Worm (Caenorhabditis elegans): Measurements from ENCODE around the gene srt-19.
"Not testable (repeated sequence)": the region's sequence is repeated elsewhere in the genome, so short reads cannot be mapped to it uniquely, and the experiment has no call there.

srt-19 gene

DNA sequence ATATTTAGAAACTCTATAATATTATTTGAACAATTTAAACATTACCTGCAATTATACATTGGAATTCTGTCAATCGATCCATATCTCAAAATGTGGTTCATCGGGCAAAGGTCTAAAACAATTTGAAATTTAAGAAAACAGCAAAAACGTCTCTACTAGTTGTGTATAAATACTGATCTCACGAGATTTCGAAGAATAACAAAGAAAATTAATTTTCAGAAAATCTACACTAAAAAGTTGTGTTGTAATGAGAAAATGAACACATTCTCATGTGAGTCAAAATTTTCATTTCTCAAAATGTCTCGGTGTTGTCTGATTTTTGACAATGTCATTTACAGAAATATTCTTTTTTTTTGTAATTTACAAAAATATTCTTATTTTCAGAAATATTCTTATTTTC lies 16.6 kb upstream of the srt-19 start, which contains the start of gene srt-36:
TSS of gene srt-36 (minus strand) at position 101 of the 400 bp plus-strand sequence.
- not testable (repeated sequence) for TF ChIP-seq pqm-1, blmp-1, nhr-77 (tag; optimal IDR thresholded peaks at IDR 0.05)

DNA sequence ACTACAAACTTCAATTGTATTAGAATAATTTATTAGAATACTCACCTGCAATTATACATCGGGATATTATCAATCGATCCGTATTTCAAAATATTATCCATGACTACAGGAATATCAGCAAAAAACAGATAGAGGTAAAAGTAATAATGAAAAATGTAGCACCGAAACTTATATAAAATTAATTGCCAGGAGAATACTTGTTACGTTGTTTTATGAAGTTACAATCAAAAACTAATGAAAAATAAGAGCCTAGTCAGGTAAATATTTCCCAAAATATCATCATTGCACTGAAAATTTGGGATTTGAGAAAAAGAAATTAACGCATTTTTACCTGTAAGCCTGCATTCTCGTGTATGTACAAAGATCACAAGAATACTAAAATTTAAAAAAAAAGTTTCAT lies 13.6 kb upstream of the srt-19 start, which contains the start of gene srt-38:
TSS of gene srt-38 (minus strand) at position 101 of the 400 bp plus-strand sequence.
- not testable (repeated sequence) for TF ChIP-seq pax-3 (tag; optimal IDR thresholded peaks at IDR 0.05); fkh-4 (tag; optimal IDR thresholded peaks at IDR 0.05; ENCODE audit: borderline replicate concordance); tbx-2 (tag; optimal IDR thresholded peaks at IDR 0.05)

DNA sequence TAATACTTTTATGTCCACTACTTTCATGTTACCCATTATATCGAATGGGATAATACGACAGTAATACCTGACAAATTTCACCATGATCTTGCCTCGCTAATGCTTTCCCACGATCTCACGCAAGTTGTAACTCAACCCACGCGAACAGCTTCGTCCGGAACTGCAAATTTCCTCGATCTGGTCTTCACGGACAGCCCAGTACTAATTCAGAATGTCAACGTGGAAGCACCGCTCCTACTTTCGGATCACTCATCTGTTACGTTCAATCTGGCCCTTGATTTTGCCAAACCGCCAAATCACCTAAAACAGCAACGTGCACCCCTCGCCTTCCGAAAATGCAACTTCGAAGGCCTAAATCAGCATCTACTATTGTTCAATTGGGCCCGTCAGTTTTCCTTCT lies 11.5 kb upstream of the srt-19 start:
- no peak for TF ChIP-seq sox-4 (tag; optimal IDR thresholded peaks at IDR 0.05)
- no peak for TF ChIP-seq unc-98 (GFP tag; IDR thresholded peaks at IDR 0.05)
- TF ChIP-seq egl-27 (tag; optimal IDR thresholded peaks at IDR 0.05), result no peak
- TF ChIP-seq blmp-1 (tag; optimal IDR thresholded peaks at IDR 0.05), result no peak
- no peak for TF ChIP-seq nhr-19 (GFP tag; conservative IDR thresholded peaks at IDR 0.05)
- TF ChIP-seq ceh-90 (tag; optimal IDR thresholded peaks at IDR 0.05), result no peak
- TF ChIP-seq jun-1 (tag; optimal IDR thresholded peaks at IDR 0.05), result no peak
- no peak for TF ChIP-seq hlh-17 (GFP tag; optimal IDR thresholded peaks at IDR 0.05; ENCODE audit: borderline replicate concordance)
- no peak for TF ChIP-seq ztf-11 (tag; optimal IDR thresholded peaks at IDR 0.05)
- no peak for TF ChIP-seq aly-2 (tag; optimal IDR thresholded peaks at IDR 0.05)
- no peak for TF ChIP-seq unc-130 (tag; optimal IDR thresholded peaks at IDR 0.05)
- no peak for TF ChIP-seq skn-1 (tag; optimal IDR thresholded peaks at IDR 0.05)
- TF ChIP-seq irx-1 (tag; optimal IDR thresholded peaks at IDR 0.05), result no peak
- no peak for TF ChIP-seq pag-3 (tag; optimal IDR thresholded peaks at IDR 0.05; ENCODE audit: borderline replicate concordance, insufficient read depth)
- TF ChIP-seq zag-1 (tag; optimal IDR thresholded peaks at IDR 0.05), result no peak
- TF ChIP-seq ceh-8 (GFP tag; optimal IDR thresholded peaks at IDR 0.05), result no peak
- TF ChIP-seq nhr-47 (tag; optimal IDR thresholded peaks at IDR 0.05), result no peak

DNA sequence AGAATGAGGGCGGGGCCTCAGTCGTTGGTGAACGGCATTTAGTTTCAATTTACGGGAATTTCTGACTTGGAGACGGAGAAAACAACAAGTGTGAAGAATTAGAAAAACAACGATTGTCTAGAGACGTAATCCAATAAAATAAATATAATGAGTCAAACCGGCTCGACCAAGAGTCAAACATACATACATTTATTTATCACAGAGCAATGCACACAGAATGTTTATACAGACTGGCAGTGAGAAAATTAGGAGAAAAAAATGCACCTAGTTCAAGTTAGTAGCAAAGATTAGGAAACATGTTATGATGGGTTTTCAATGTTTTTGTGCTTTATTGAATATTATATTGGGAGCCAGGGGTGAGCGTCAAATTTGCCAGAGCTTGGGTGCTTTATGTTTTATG lies 6.1 kb upstream of the srt-19 start, which contains the start of gene srt-20:
TSS of gene srt-20 (minus strand) at position 101 of the 400 bp plus-strand sequence.
- TF ChIP-seq Y116A8C.19 (tag; optimal IDR thresholded peaks at IDR 0.05; ENCODE audit: borderline replicate concordance); ces-1 (GFP tag; optimal IDR thresholded peaks at IDR 0.05); fkh-8 (tag; optimal IDR thresholded peaks at IDR 0.05): not testable (repeated sequence)

DNA sequence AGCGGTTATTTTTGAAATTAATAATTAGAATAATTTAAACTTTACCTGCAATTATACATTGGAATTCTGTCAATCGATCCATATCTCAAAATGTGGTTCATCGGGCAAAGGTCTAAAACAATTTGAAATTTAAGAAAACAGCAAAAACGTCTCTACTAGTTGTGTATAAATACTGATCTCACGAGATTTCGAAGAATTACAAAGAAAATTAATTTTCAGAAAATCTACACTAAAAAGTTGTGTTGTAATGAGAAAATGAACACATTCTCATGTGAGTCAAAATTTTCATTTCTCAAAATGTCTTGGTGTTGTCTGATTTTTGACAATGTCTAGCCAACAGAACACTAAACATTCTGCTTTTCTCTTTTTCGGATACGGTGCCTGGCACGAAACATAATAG lies 3.1 kb upstream of the srt-19 start, which contains the start of gene srt-37:
TSS of gene srt-37 (minus strand) at position 101 of the 400 bp plus-strand sequence.
- not testable (repeated sequence) for TF ChIP-seq ceh-90 (tag; optimal IDR thresholded peaks at IDR 0.05); ama-1 (optimal IDR thresholded peaks at IDR 0.05); fkh-10 (GFP tag; optimal IDR thresholded peaks at IDR 0.05)

DNA sequence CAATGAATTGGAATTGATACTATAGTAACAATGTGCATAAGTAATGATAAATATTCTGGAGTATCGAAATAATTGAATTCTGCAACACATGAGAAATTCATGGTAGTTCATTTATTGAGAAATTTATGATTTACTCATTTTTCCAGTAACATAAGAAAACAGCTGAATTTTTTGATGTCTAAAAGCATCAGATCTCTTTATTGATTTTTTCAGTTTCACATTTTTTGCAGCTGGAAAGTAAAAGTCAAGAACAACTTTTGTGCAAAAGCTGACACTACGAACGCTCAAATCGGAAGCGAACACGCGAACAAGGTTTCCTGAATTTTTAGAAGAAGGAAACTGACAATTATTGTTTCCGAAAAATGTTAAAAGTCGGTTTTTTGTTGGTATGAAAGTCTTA lies 5.3 kb downstream of the srt-19 start, which contains the start of gene srh-193:
TSS of gene srh-193 (minus strand) at position 101 of the 400 bp plus-strand sequence.
- not testable (repeated sequence) for TF ChIP-seq efl-1 (optimal IDR thresholded peaks at IDR 0.05)
- TF ChIP-seq efl-1 (GFP tag; optimal IDR thresholded peaks at IDR 0.05 in 1 of 2), result peak in 1 of 2 experiments; percentile 71

DNA sequence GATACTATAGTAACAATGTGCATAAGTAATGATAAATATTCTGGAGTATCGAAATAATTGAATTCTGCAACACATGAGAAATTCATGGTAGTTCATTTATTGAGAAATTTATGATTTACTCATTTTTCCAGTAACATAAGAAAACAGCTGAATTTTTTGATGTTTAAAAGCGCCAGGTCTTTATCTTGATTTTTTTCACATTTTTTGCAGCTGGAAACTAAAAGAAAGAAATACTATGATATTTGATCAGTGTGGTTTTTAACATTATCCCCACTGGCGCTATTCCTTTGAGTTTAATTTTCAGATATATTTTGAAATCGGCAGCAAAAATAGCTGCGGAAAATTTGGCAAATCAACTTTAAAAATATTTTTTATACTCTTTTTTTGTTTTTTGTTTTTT lies 8.6 kb downstream of the srt-19 start, which contains the start of gene srh-194:
TSS of gene srh-194 (minus strand) at position 101 of the 400 bp plus-strand sequence.
- TF ChIP-seq nhr-85 (tag), result peak; percentile 6

All from whole organism, L1 larva.